Fruit fly (Drosophila melanogaster) whole organism, adult: ENCODE measurements around the gene jigr1.
A peak's percentile ranks its signal among the peaks of the same experiment; 100 is the strongest.

Experiments used
- CG11617 ChIP-seq: fragments of 200-800 bp; sonication (Bioruptor generic); optimal IDR thresholded peaks from 2 replicates; lab custom pipeline; 2017; ENCODE audit warnings: mild to moderate bottlenecking, missing biosample characterization, missing genetic modification reagents, missing genetic modification characterization
- CG12768 ChIP-seq: fragments of 200-800 bp; sonication (Bioruptor generic); optimal IDR thresholded peaks from 2 replicates; lab custom pipeline; 2017; ENCODE audit warnings: missing biosample characterization, missing genetic modification characterization, mild to moderate bottlenecking, moderate library complexity, missing genetic modification reagents
- CG14711 ChIP-seq: fragments of 200-800 bp; sonication (Bioruptor generic); optimal IDR thresholded peaks from 2 replicates; lab custom pipeline; 2018; ENCODE audit warnings: missing biosample characterization, mild to moderate bottlenecking, missing genetic modification characterization, moderate library complexity
- CG1620 ChIP-seq: fragments of 200-800 bp; sonication (Bioruptor generic); optimal IDR thresholded peaks from 2 replicates; lab custom pipeline; 2016; ENCODE audit warnings: missing biosample characterization, missing genetic modification characterization
- CG33017 ChIP-seq: fragments of 200-800 bp; sonication (Bioruptor generic); optimal IDR thresholded peaks from 2 replicates; lab custom pipeline; 2018; ENCODE audit warnings: missing biosample characterization, mild to moderate bottlenecking, missing genetic modification characterization, moderate library complexity
- CG5204 ChIP-seq: fragments of 200-800 bp; sonication (Bioruptor generic); optimal IDR thresholded peaks from 2 replicates; lab custom pipeline; 2016; ENCODE audit warnings: missing biosample characterization, missing genetic modification characterization
- CG7045 ChIP-seq: fragments of 200-800 bp; sonication (Bioruptor generic); optimal IDR thresholded peaks from 2 replicates; lab custom pipeline; 2017; ENCODE audit warnings: missing biosample characterization, mild to moderate bottlenecking, missing genetic modification characterization
- CG7101 ChIP-seq: fragments of 200-800 bp; sonication (Bioruptor generic); optimal IDR thresholded peaks from 2 replicates; lab custom pipeline; 2018; ENCODE audit warnings: missing biosample characterization, mild to moderate bottlenecking, missing genetic modification characterization, moderate library complexity
- Clk ChIP-seq: fragments of 200-800 bp; sonication (Bioruptor generic); optimal IDR thresholded peaks from 2 replicates; lab custom pipeline; 2017; ENCODE audit warnings: missing biosample characterization, missing genetic modification characterization
- Crg-1 ChIP-seq: fragments of 200-800 bp; sonication (Bioruptor generic); optimal IDR thresholded peaks from 2 replicates; lab custom pipeline; 2016; ENCODE audit warnings: missing biosample characterization, missing genetic modification characterization
- Hr96 ChIP-seq: fragments of 200-800 bp; sonication (Bioruptor generic); optimal IDR thresholded peaks from 2 replicates; lab custom pipeline; 2016; ENCODE audit warnings: missing biosample characterization, missing genetic modification characterization
- Mnt ChIP-seq: fragments of 200-800 bp; sonication (Bioruptor generic); optimal IDR thresholded peaks from 2 replicates; lab custom pipeline; 2016; ENCODE audit warnings: missing biosample characterization, mild to moderate bottlenecking, missing genetic modification characterization
- bab1 ChIP-seq: fragments of 200-800 bp; sonication (Bioruptor generic); optimal IDR thresholded peaks from 3 replicates; lab custom pipeline; 2019; ENCODE audit warnings: missing biosample characterization, mild to moderate bottlenecking, missing genetic modification characterization, moderate library complexity
- cic ChIP-seq: fragments of 200-800 bp; sonication (Bioruptor generic); optimal IDR thresholded peaks from 2 replicates; lab custom pipeline; 2017; ENCODE audit warnings: missing biosample characterization, mild to moderate bottlenecking, missing genetic modification characterization, moderate library complexity
- cnc ChIP-seq, 2 experiments: fragments of >200 bp; optimal IDR thresholded peaks; 2 replicates each; lab custom pipeline; 2017
- kay ChIP-seq: fragments of 200-800 bp; sonication (Bioruptor generic); peaks from one replicate; lab custom pipeline; 2016; ENCODE audit warnings: missing biosample characterization, missing genetic modification characterization, borderline replicate concordance
- ovo ChIP-seq: fragments of 200-800 bp; sonication (Bioruptor generic); optimal IDR thresholded peaks from 2 replicates; lab custom pipeline; 2016; ENCODE audit warnings: missing biosample characterization, missing genetic modification characterization
- pad ChIP-seq: fragments of 200-800 bp; sonication (Bioruptor generic); optimal IDR thresholded peaks from 3 replicates; lab custom pipeline; 2017; ENCODE audit warnings: missing biosample characterization, missing genetic modification characterization, mild to moderate bottlenecking, moderate library complexity, missing genetic modification reagents
- tj ChIP-seq: fragments of 200-800 bp; sonication (Bioruptor generic); optimal IDR thresholded peaks from 3 replicates; lab custom pipeline; 2017; ENCODE audit warnings: missing biosample characterization, mild to moderate bottlenecking, missing genetic modification characterization, moderate library complexity
- toe ChIP-seq: fragments of 200-800 bp; sonication (Bioruptor generic); optimal IDR thresholded peaks from 2 replicates; lab custom pipeline; 2016; ENCODE audit warnings: missing biosample characterization, missing genetic modification characterization

Gene jigr1

dm6 chr3R:25637294-25638174 lies at the start of gene jigr1:
Gene jigr1 (plus strand): TSS chr3R:25637843.
- TF ChIP-seq CG11617 (GFP tag; lab: Kevin White, UChicago) (no peak), CG5204 (GFP tag; lab: Kevin White, UChicago) (no peak), pad (no peak), CG12768 (GFP tag; lab: Kevin White, UChicago) (no peak), bab1 (no peak), Hr96 (GFP tag; lab: Kevin White, UChicago) (no peak), ovo (GFP tag; lab: Kevin White, UChicago) (no peak), kay (GFP tag; lab: Kevin White, UChicago) (no peak), CG7101 (no peak), CG33017 (tag; lab: Kevin White, UChicago) (no peak), tj (GFP tag; lab: Kevin White, UChicago) (no peak), Crg-1 (GFP tag; lab: Kevin White, UChicago) (no peak), Mnt (no peak)

dm6 chr3R:25588493-25588892 lies 49.1 kb upstream of the jigr1 start:
- no peak for TF ChIP-seq pad

- TF ChIP-seq Crg-1 (GFP tag; lab: Kevin White, UChicago) = no peak
- TF ChIP-seq Clk (GFP tag; lab: Kevin White, UChicago) = peak; percentile 11
- no peak for TF ChIP-seq cic (GFP tag; lab: Kevin White, UChicago)
- peak; percentile 10 for TF ChIP-seq Hr96 (GFP tag; lab: Kevin White, UChicago)
- peak; percentile 46 for TF ChIP-seq CG12768 (GFP tag; lab: Kevin White, UChicago)
- peak; percentile 9 for TF ChIP-seq pad
Observed at dm6 chr3R:25589168-25589567, 48.5 kb upstream of the jigr1 start.

- no peak for TF ChIP-seq CG11617 (GFP tag; lab: Kevin White, UChicago)
- TF ChIP-seq toe = no peak
- no peak for TF ChIP-seq Hr96 (GFP tag; lab: Kevin White, UChicago)
- no peak for TF ChIP-seq pad
- no peak for TF ChIP-seq CG33017 (tag; lab: Kevin White, UChicago)
Observed at dm6 chr3R:25590850-25591410, 46.7 kb upstream of the jigr1 start.

- TF ChIP-seq CG33017 (tag; lab: Kevin White, UChicago) = no peak
- TF ChIP-seq toe = no peak
- TF ChIP-seq CG1620 (GFP tag; lab: Kevin White, UChicago) = no peak
- TF ChIP-seq ovo (GFP tag; lab: Kevin White, UChicago) = no peak
- TF ChIP-seq Crg-1 (GFP tag; lab: Kevin White, UChicago) = no peak
- no peak for TF ChIP-seq Hr96 (GFP tag; lab: Kevin White, UChicago)
- TF ChIP-seq bab1 = no peak
- TF ChIP-seq tj (GFP tag; lab: Kevin White, UChicago) = no peak
- no peak for TF ChIP-seq CG12768 (GFP tag; lab: Kevin White, UChicago)
- TF ChIP-seq CG11617 (GFP tag; lab: Kevin White, UChicago) = no peak
Observed at dm6 chr3R:25591500-25591899, 46.1 kb upstream of the jigr1 start.

- TF ChIP-seq tj (GFP tag; lab: Kevin White, UChicago) = no peak
- peak; percentile 71 for TF ChIP-seq CG14711
Observed at dm6 chr3R:25594128-25594527, 43.5 kb upstream of the jigr1 start.

- TF ChIP-seq cnc (optimal IDR thresholded peaks at IDR 0.05; lab: Kevin White, UChicago) (no peak), kay (GFP tag; lab: Kevin White, UChicago) (no peak), CG33017 (tag; lab: Kevin White, UChicago) (no peak), tj (GFP tag; lab: Kevin White, UChicago) (no peak), Hr96 (GFP tag; lab: Kevin White, UChicago) (no peak), Clk (GFP tag; lab: Kevin White, UChicago) (no peak), CG7045 (GFP tag; lab: Kevin White, UChicago) (no peak), pad (no peak), toe (no peak), CG14711 (no peak), CG1620 (GFP tag; lab: Kevin White, UChicago) (no peak), cic (GFP tag; lab: Kevin White, UChicago) (no peak), ovo (GFP tag; lab: Kevin White, UChicago) (no peak), Mnt (no peak), CG11617 (GFP tag; lab: Kevin White, UChicago) (no peak), CG12768 (GFP tag; lab: Kevin White, UChicago) (no peak), CG5204 (GFP tag; lab: Kevin White, UChicago) (no peak), Crg-1 (GFP tag; lab: Kevin White, UChicago) (no peak)
Observed at dm6 chr3R:25596274-25597034, 41.2 kb upstream of the jigr1 start.
